Fruit fly (Drosophila melanogaster) whole organism, embryonic: ENCODE results near the gene CG42269.

ENCODE experiments used
- CG10274 ChIP-seq: fragments of 200-800 bp; sonication (Bioruptor generic); optimal IDR thresholded peaks from 3 replicates; lab custom pipeline; 2017; ENCODE audit warnings: missing biosample characterization, mild to moderate bottlenecking, missing genetic modification characterization
- CG12391 ChIP-seq: fragments of 200-800 bp; sonication (Bioruptor generic); optimal IDR thresholded peaks from 3 replicates; lab custom pipeline; 2018; ENCODE audit warnings: missing biosample characterization, mild to moderate bottlenecking, missing genetic modification characterization, moderate library complexity
- CG13424 ChIP-seq: fragments of 200-800 bp; sonication (Bioruptor generic); optimal IDR thresholded peaks from 2 replicates; lab custom pipeline; 2019; ENCODE audit warnings: missing biosample characterization, mild to moderate bottlenecking, missing genetic modification characterization, moderate library complexity
- CG1529 ChIP-seq: fragments of 200-800 bp; sonication (Bioruptor generic); optimal IDR thresholded peaks from 3 replicates; lab custom pipeline; 2018; ENCODE audit warnings: missing biosample characterization, missing genetic modification characterization
- CG17359 ChIP-seq: fragments of 200-800 bp; sonication (Bioruptor generic); optimal IDR thresholded peaks from 3 replicates; lab custom pipeline; 2018; ENCODE audit warnings: missing biosample characterization, mild to moderate bottlenecking, missing genetic modification characterization, moderate library complexity
- CG17361 ChIP-seq: fragments of 200-800 bp; sonication (Bioruptor generic); IDR thresholded peaks from 3 replicates; pipeline ENCODE4 v1.3.6; 2022; ENCODE audit warnings: missing biosample characterization, missing genetic modification characterization
- CG32767 ChIP-seq: fragments of 200-800 bp; sonication (Bioruptor generic); IDR thresholded peaks from 2 replicates; pipeline ENCODE4 v1.3.6; 2022; ENCODE audit warnings: missing biosample characterization, missing genetic modification characterization
- CG7928 ChIP-seq: fragments of 200-800 bp; sonication (Bioruptor generic); optimal IDR thresholded peaks from 2 replicates; lab custom pipeline; 2017; ENCODE audit warnings: missing biosample characterization, mild to moderate bottlenecking, missing genetic modification characterization
- CG8281 ChIP-seq: fragments of 200-800 bp; sonication (Bioruptor generic); optimal IDR thresholded peaks from 2 replicates; lab custom pipeline; 2018; ENCODE audit warnings: missing biosample characterization, mild to moderate bottlenecking, missing genetic modification characterization, moderate library complexity
- CG8290 ChIP-seq, 3 experiments: fragments of 200-800 bp; sonication (Bioruptor generic); optimal IDR thresholded peaks; 2 replicates each; lab custom pipeline; 2016 to 2019; ENCODE audit warnings: missing biosample characterization in 3 of 3, missing genetic modification characterization in 3 of 3, mild to moderate bottlenecking in 2 of 3, moderate library complexity in 1 of 3
- CG8924 ChIP-seq: fragments of 200-800 bp; optimal IDR thresholded peaks from 3 replicates; lab custom pipeline; 2019; ENCODE audit warnings: missing biosample characterization, mild to moderate bottlenecking, missing genetic modification characterization, moderate library complexity
- CG9215 ChIP-seq: fragments of 200-800 bp; sonication (Bioruptor generic); IDR thresholded peaks from 2 replicates; pipeline ENCODE4 v1.3.6; 2022; ENCODE audit warnings: missing biosample characterization, missing genetic modification characterization
- CG9609 ChIP-seq: fragments of 200-800 bp; sonication (Bioruptor generic); optimal IDR thresholded peaks from 3 replicates; lab custom pipeline; 2016; ENCODE audit warnings: missing biosample characterization, missing genetic modification characterization
- D19B ChIP-seq: fragments of 200-800 bp; sonication (Bioruptor generic); optimal IDR thresholded peaks from 2 replicates; lab custom pipeline; 2017; ENCODE audit warnings: missing biosample characterization, mild to moderate bottlenecking, missing genetic modification characterization
- Drgx ChIP-seq: fragments of 200-800 bp; sonication (Bioruptor generic); IDR thresholded peaks from 2 replicates; pipeline ENCODE4 v1.3.6; 2022; ENCODE audit warnings: missing biosample characterization, missing genetic modification characterization
- HLH54F ChIP-seq: fragments of 200-800 bp; sonication (Bioruptor generic); optimal IDR thresholded peaks from 3 replicates; lab custom pipeline; 2016; ENCODE audit warnings: missing biosample characterization, missing genetic modification characterization
- HmgD ChIP-seq: fragments of 200-800 bp; sonication (Bioruptor generic); optimal IDR thresholded peaks from 3 replicates; lab custom pipeline; 2016; ENCODE audit warnings: missing biosample characterization, missing genetic modification characterization
- Hr78 ChIP-seq, 2 experiments: fragments of 200-800 bp in 1 of 2; fragments of >200 bp in 1 of 2; sonication (Bioruptor generic) in 1 of 2; optimal IDR thresholded peaks; 2 replicates each; lab custom pipeline; 2017 to 2019; ENCODE audit warnings: missing biosample characterization in 2 of 2, missing genetic modification characterization in 2 of 2, mild to moderate bottlenecking in 1 of 2, moderate library complexity in 1 of 2
- Lim3 ChIP-seq: fragments of 200-800 bp; sonication (Bioruptor generic); IDR thresholded peaks from 2 replicates; pipeline ENCODE4 v1.3.6; 2022; ENCODE audit warnings: missing biosample characterization, missing genetic modification characterization
- MESR4 ChIP-seq: fragments of 200-800 bp; sonication (Bioruptor generic); optimal IDR thresholded peaks from 2 replicates; lab custom pipeline; 2018; ENCODE audit warnings: missing biosample characterization, mild to moderate bottlenecking, missing genetic modification characterization, moderate library complexity
- Nf-YC ChIP-seq: fragments of 200-800 bp; optimal IDR thresholded peaks from 3 replicates; lab custom pipeline; 2019; ENCODE audit warnings: missing biosample characterization, mild to moderate bottlenecking, missing genetic modification characterization, moderate library complexity
- amos ChIP-seq: fragments of 200-800 bp; sonication (Bioruptor generic); IDR thresholded peaks from 2 replicates; pipeline ENCODE4 v1.3.6; 2022; ENCODE audit warnings: missing biosample characterization, missing genetic modification characterization; ENCODE audit not compliant: partially characterized antibody
- bbx ChIP-seq: fragments of 200-800 bp; sonication (Bioruptor generic); IDR thresholded peaks from 2 replicates; pipeline ENCODE4 v1.3.6; 2022; ENCODE audit warnings: missing biosample characterization, missing genetic modification characterization; ENCODE audit not compliant: partially characterized antibody
- bcd ChIP-seq: fragments of 200-800 bp; sonication (Bioruptor generic); optimal IDR thresholded peaks from 2 replicates; lab custom pipeline; 2017; ENCODE audit warnings: missing biosample characterization, mild to moderate bottlenecking, missing genetic modification characterization
- cg ChIP-seq: fragments of 200-800 bp; sonication (Bioruptor generic); optimal IDR thresholded peaks from 3 replicates; lab custom pipeline; 2019; ENCODE audit warnings: missing biosample characterization, mild to moderate bottlenecking, missing genetic modification characterization, moderate library complexity
- fd3F ChIP-seq: fragments of 200-800 bp; sonication (Bioruptor generic); optimal IDR thresholded peaks from 2 replicates; lab custom pipeline; 2018; ENCODE audit warnings: missing biosample characterization, mild to moderate bottlenecking, missing genetic modification characterization, moderate library complexity
- gro ChIP-seq: fragments of 200-800 bp; sonication (Bioruptor generic); optimal IDR thresholded peaks from 2 replicates; lab custom pipeline; 2016; ENCODE audit warnings: missing biosample characterization, missing genetic modification characterization
- gsb-n ChIP-seq: fragments of 200-800 bp; sonication (Bioruptor generic); optimal IDR thresholded peaks from 3 replicates; lab custom pipeline; 2018; ENCODE audit warnings: missing biosample characterization, mild to moderate bottlenecking, missing genetic modification characterization
- h ChIP-seq: fragments of >200 bp; optimal IDR thresholded peaks from 2 replicates; lab custom pipeline; 2017
- her ChIP-seq: fragments of 200-800 bp; sonication (Bioruptor generic); optimal IDR thresholded peaks from 2 replicates; lab custom pipeline; 2016; ENCODE audit warnings: missing biosample characterization, missing genetic modification characterization
- hth ChIP-seq: fragments of >200 bp; optimal IDR thresholded peaks from 2 replicates; lab custom pipeline; 2017; ENCODE audit warnings: inconsistent platforms
- lilli ChIP-seq: fragments of 200-800 bp; sonication (Bioruptor generic); optimal IDR thresholded peaks from 3 replicates; lab custom pipeline; 2016; ENCODE audit warnings: missing biosample characterization, missing genetic modification characterization
- odd ChIP-seq: fragments of 200-800 bp; sonication (Bioruptor generic); optimal IDR thresholded peaks from 2 replicates; lab custom pipeline; 2017; ENCODE audit warnings: missing biosample characterization, mild to moderate bottlenecking, missing genetic modification characterization
- p53 ChIP-seq: fragments of 200-800 bp; sonication (Bioruptor generic); optimal IDR thresholded peaks from 2 replicates; lab custom pipeline; 2016; ENCODE audit warnings: missing biosample characterization, missing genetic modification characterization
- pan ChIP-seq, 4 experiments: fragments of >200 bp in 3 of 4; fragments of 200-800 bp in 1 of 4; sonication (Bioruptor generic) in 1 of 4; optimal IDR thresholded peaks in 3 of 4; IDR thresholded peaks in 1 of 4; 2 replicates each; pipeline versions ENCODE4 v1.3.6 to Lab custom; 2017 to 2022; ENCODE audit warnings: missing biosample characterization in 2 of 4, missing genetic modification characterization in 2 of 4, mixed read lengths in 1 of 4
- phol ChIP-seq: fragments of 200-800 bp; sonication (Bioruptor generic); optimal IDR thresholded peaks from 3 replicates; lab custom pipeline; 2018; ENCODE audit warnings: missing biosample characterization, mild to moderate bottlenecking, missing genetic modification characterization, moderate library complexity
- pnt ChIP-seq: fragments of 200-800 bp; sonication (Bioruptor generic); optimal IDR thresholded peaks from 3 replicates; lab custom pipeline; 2016; ENCODE audit warnings: missing biosample characterization, missing genetic modification characterization
- pum ChIP-seq: fragments of 200-800 bp; sonication (Bioruptor generic); optimal IDR thresholded peaks from 2 replicates; lab custom pipeline; 2016; ENCODE audit warnings: missing biosample characterization, missing genetic modification characterization
- run ChIP-seq: fragments of 200-800 bp; sonication (Bioruptor generic); optimal IDR thresholded peaks from 3 replicates; lab custom pipeline; 2018; ENCODE audit warnings: missing biosample characterization, mild to moderate bottlenecking, missing genetic modification characterization
- sd ChIP-seq: fragments of 200-800 bp; sonication (Bioruptor generic); optimal IDR thresholded peaks from 3 replicates; lab custom pipeline; 2018; ENCODE audit warnings: missing biosample characterization, mild to moderate bottlenecking, missing genetic modification characterization, moderate library complexity
- seq ChIP-seq: fragments of 200-800 bp; sonication (Bioruptor generic); IDR thresholded peaks from 2 replicates; pipeline ENCODE4 v1.3.6; 2022; ENCODE audit warnings: missing biosample characterization, missing genetic modification characterization
- slbo ChIP-seq: fragments of 200-800 bp; sonication (Bioruptor generic); IDR thresholded peaks from 2 replicates; pipeline ENCODE4 v1.3.6; 2022; ENCODE audit warnings: missing biosample characterization, missing genetic modification characterization
- slou ChIP-seq: fragments of 200-800 bp; sonication (Bioruptor generic); optimal IDR thresholded peaks from 3 replicates; lab custom pipeline; 2016; ENCODE audit warnings: missing biosample characterization, missing genetic modification characterization
- so ChIP-seq: fragments of 200-800 bp; sonication (Bioruptor generic); IDR thresholded peaks from 3 replicates; pipeline ENCODE4 v1.3.6; 2022; ENCODE audit warnings: missing biosample characterization, missing genetic modification characterization
- sr ChIP-seq: fragments of 200-800 bp; sonication (Bioruptor generic); IDR thresholded peaks from 3 replicates; pipeline ENCODE4 v1.3.6; 2022; ENCODE audit warnings: missing biosample characterization, missing genetic modification characterization
- vfl ChIP-seq: fragments of 200-800 bp; sonication (Bioruptor generic); optimal IDR thresholded peaks from 2 replicates; lab custom pipeline; 2016; ENCODE audit warnings: missing biosample characterization, missing genetic modification characterization
- vnd ChIP-seq: fragments of 200-800 bp; sonication (Bioruptor generic); IDR thresholded peaks from 3 replicates; pipeline ENCODE4 v1.3.6; 2022; ENCODE audit warnings: missing biosample characterization, missing genetic modification characterization; ENCODE audit not compliant: partially characterized antibody
- wdn ChIP-seq: fragments of 200-800 bp; sonication (Bioruptor generic); IDR thresholded peaks from 2 replicates; pipeline ENCODE4 v1.3.6; 2022; ENCODE audit warnings: missing biosample characterization, missing genetic modification characterization
- yki ChIP-seq: fragments of >200 bp; optimal IDR thresholded peaks from 3 replicates; lab custom pipeline; 2018

CG42269 gene

DNA sequence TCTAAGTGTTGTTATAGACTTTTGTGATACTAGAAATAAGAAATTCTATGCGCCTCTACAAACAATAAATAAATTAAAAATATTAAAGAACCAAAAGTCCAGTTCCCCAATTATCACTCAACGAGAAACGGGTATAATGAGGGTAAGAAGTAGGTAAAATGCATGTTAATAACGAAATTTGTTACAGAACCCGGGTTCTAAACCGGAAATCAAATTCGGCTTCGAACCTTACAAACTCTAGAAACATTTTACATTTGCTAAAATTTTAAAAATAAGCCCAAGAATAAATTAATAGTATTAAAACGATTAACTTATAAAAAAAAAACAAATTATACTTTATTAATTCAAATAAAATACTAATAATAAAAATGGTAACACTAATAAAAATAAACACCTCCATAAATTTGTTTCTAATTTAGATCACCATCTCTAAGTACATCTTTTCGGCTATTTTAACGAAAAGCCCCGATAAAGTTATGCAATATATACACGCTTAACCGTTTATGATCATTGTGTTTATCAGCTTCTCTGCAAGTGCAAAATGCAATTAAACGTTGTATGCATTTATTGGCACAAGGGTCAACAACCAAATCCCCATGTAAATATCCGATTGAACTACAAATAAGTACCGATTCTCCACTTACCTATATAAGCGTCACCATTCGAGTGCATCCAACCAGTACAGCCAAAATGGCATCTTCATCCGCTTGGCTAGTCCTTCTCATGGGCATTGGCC, 5.5 kb downstream of the CG42269 start, which contains the start of gene CG6602 (continued):
- peak; percentile 45 for TF ChIP-seq HLH54F
- peak; percentile 16 for TF ChIP-seq CG13424 (tag; lab: Kevin White, UChicago)
- no peak for TF ChIP-seq CG32767 (GFP tag; lab: Robert Waterston, UW)
- TF ChIP-seq CG9609 (GFP tag; lab: Kevin White, UChicago): peak; percentile 48
- peak; percentile 52 for TF ChIP-seq CG12391 (tag; lab: Kevin White, UChicago)
- TF ChIP-seq CG17361: no peak; the same call in 1 of the 3 replicates
- no peak for TF ChIP-seq HmgD (GFP tag; lab: Kevin White, UChicago)
- peak; percentile 87 for TF ChIP-seq bcd
- TF ChIP-seq yki (lab: Kevin White, UChicago): no peak
- peak; percentile 55 for TF ChIP-seq fd3F (GFP tag; lab: Kevin White, UChicago)
- no peak for TF ChIP-seq run (tag; lab: Kevin White, UChicago)
- no peak for TF ChIP-seq Drgx
- peak; percentile 77 for TF ChIP-seq sr
- no peak for TF ChIP-seq Hr78 (GFP tag; optimal IDR thresholded peaks at IDR 0.05; lab: Kevin White, UChicago)
- peak; percentile 18 for TF ChIP-seq lilli (GFP tag; lab: Kevin White, UChicago)
- peak; percentile 45 for TF ChIP-seq odd (GFP tag; lab: Kevin White, UChicago)
- TF ChIP-seq Nf-YC (tag; lab: Kevin White, UChicago): no peak
- TF ChIP-seq cg (GFP tag; lab: Kevin White, UChicago): no peak
- TF ChIP-seq Lim3: no peak
- TF ChIP-seq CG1529: peak; percentile 28
- peak; percentile 61 for TF ChIP-seq slou (GFP tag; lab: Kevin White, UChicago)
- TF ChIP-seq h (lab: Kevin White, UChicago): no peak
- TF ChIP-seq so (GFP tag; lab: Robert Waterston, UW): 0 out of 3 replicates have a peak, but pooled peaks have one; percentile 9
- TF ChIP-seq vfl (GFP tag; lab: Kevin White, UChicago): no peak
- peak; percentile 38 for TF ChIP-seq gsb-n (tag; lab: Kevin White, UChicago)
- peak; percentile 82 for TF ChIP-seq phol (tag; lab: Kevin White, UChicago)
- TF ChIP-seq CG7928 (GFP tag; lab: Kevin White, UChicago): peak; percentile 54
- peak; percentile 69 for TF ChIP-seq D19B (GFP tag; lab: Kevin White, UChicago)
- TF ChIP-seq MESR4 (GFP tag; lab: Kevin White, UChicago): no peak
- TF ChIP-seq CG8281 (tag; lab: Kevin White, UChicago): peak; percentile 23
- no peak for TF ChIP-seq hth (lab: Kevin White, UChicago)
- TF ChIP-seq CG17359 (tag; lab: Kevin White, UChicago): peak; percentile 76
- TF ChIP-seq pum (GFP tag; lab: Kevin White, UChicago): no peak
- peak; percentile 34 for TF ChIP-seq p53 (GFP tag; lab: Kevin White, UChicago)
- no peak for TF ChIP-seq her (GFP tag; lab: Kevin White, UChicago)
- TF ChIP-seq amos (GFP tag; lab: Robert Waterston, UW): peak; percentile 30
- peak; percentile 37 for TF ChIP-seq gro (GFP tag; lab: Kevin White, UChicago)
- TF ChIP-seq CG8290 (GFP tag; optimal IDR thresholded peaks at IDR 0.05; lab: Kevin White, UChicago): peak; percentile 25
- TF ChIP-seq CG8290 (tag; optimal IDR thresholded peaks at IDR 0.05; lab: Kevin White, UChicago): peak in 1 of 2 experiments; percentile 67
- no peak for TF ChIP-seq pnt
- peak; percentile 9; the same call in 1 of the 2 replicates for TF ChIP-seq wdn
- no peak for TF ChIP-seq pan (optimal IDR thresholded peaks at IDR 0.05; lab: Kevin White, UChicago)
- peak in 1 of 2 experiments; percentile 88 for TF ChIP-seq pan (GFP tag; optimal IDR thresholded peaks at IDR 0.05 in 1 of 2, IDR thresholded peaks at IDR 0.05 in 1 of 2)
- no peak for TF ChIP-seq vnd
- TF ChIP-seq CG8924 (tag; lab: Kevin White, UChicago): no peak
- TF ChIP-seq bbx (GFP tag; lab: Robert Waterston, UW): no peak
- no peak for TF ChIP-seq seq
- TF ChIP-seq slbo (GFP tag; lab: Robert Waterston, UW): peak; percentile 83
- no peak for TF ChIP-seq sd (tag; lab: Kevin White, UChicago)
- peak; percentile 67 for TF ChIP-seq CG10274 (GFP tag; lab: Kevin White, UChicago)
- TF ChIP-seq CG9215 (GFP tag; lab: Robert Waterston, UW): 0 out of 2 replicates have a peak, but pooled peaks have one; percentile 25
